Worm (Caenorhabditis elegans): ENCODE results near the gene F09E5.11.

- TF ChIP-seq ceh-40 (GFP tag; IDR thresholded peaks at IDR 0.05) (no peak), fkh-3 (tag; optimal IDR thresholded peaks at IDR 0.05) (no peak), unc-130 (GFP tag; optimal IDR thresholded peaks at IDR 0.05) (no peak), T26A5.8 (tag; optimal IDR thresholded peaks at IDR 0.05) (no peak), dpff-1 (tag; optimal IDR thresholded peaks at IDR 0.05) (no peak)
Measured at ce11 chrII:5334628-5335027, 23.4 kb downstream of the F09E5.11 start.

Data from whole organism, young adult.